Fruit fly (Drosophila melanogaster) Kc167 (cell line): Measurements from ENCODE around the gene CG9331.

Experiments used
- Myc ChIP-seq: fragments of >200 bp; optimal IDR thresholded peaks from 2 replicates; lab custom pipeline; 2017; ENCODE audit warnings: missing external identifiers
- Sin3A ChIP-seq: fragments of >200 bp; optimal IDR thresholded peaks from 2 replicates; lab custom pipeline; 2018; ENCODE audit warnings: missing external identifiers
- h ChIP-seq: fragments of >200 bp; optimal IDR thresholded peaks from 3 replicates; lab custom pipeline; 2018; ENCODE audit warnings: missing external identifiers
- insv ChIP-seq: fragments of >200 bp; optimal IDR thresholded peaks from 3 replicates; lab custom pipeline; 2018; ENCODE audit warnings: missing external identifiers
- psq ChIP-seq: fragments of >200 bp; optimal IDR thresholded peaks from 2 replicates; lab custom pipeline; 2017; ENCODE audit warnings: missing external identifiers
- ttk ChIP-seq: sonication (Bioruptor generic); optimal IDR thresholded peaks from 2 replicates; lab custom pipeline; 2017; ENCODE audit warnings: missing external identifiers

DNA sequence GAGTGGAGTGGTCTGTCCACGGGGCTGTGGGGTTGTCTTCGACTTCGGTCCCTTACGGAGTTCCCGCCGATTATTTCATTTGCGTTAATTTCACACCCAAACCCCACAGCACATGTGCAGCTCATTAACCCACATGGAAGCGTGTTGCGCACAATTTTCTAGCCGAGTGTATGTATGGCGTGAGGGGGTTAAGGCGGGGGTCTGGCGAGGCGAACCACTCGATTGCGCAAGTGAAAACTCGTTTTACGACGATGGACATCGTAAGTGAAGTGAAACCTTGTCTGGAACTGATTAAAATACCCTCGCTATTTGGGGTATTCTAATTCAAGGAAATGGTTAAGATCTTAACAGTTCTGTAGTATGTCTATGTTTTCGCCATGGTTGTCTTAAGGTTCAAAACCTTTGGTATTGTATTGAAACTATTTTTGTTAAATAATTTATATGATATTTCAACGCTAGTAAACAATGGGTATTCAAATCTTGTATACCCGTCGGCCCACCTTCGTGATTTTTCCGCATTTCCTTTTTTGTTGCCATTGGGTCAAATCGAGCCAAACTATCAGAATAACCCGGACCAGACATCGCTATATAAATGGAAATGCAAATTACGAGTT lies 11.5 kb upstream of the CG9331 start:
- TF ChIP-seq ttk (lab: Kevin White, UChicago) (no peak), insv (lab: Kevin White, UChicago) (no peak), h (lab: Kevin White, UChicago) (no peak), psq (lab: Kevin White, UChicago) (no peak), Sin3A (lab: Kevin White, UChicago) (no peak), Myc (lab: Kevin White, UChicago) (no peak)
